Worm (Caenorhabditis elegans): ENCODE data around the gene srg-45.

srg-45 gene

ce11 chrV:12303453-12304077 lies 3.7 kb upstream of the srg-45 start (continued):
- TF ChIP-seq let-526 (GFP tag; IDR thresholded peaks at IDR 0.05) (peak; percentile 97), chd-7 (tag; optimal IDR thresholded peaks at IDR 0.05) (peak; percentile 100), B0336.3 (GFP tag; IDR thresholded peaks at IDR 0.05) (peak; percentile 99), madf-3 (GFP tag; IDR thresholded peaks at IDR 0.05) (peak; percentile 95), ama-1 (optimal IDR thresholded peaks at IDR 0.05) (peak; percentile 69), ama-1 (GFP tag; optimal IDR thresholded peaks at IDR 0.05) (peak; percentile 95 to 96), hlh-12 (tag; optimal IDR thresholded peaks at IDR 0.05) (peak; percentile 92), die-1 (tag; optimal IDR thresholded peaks at IDR 0.05) (peak; percentile 99), bed-1 (GFP tag; IDR thresholded peaks at IDR 0.05) (peak; percentile 100), ztf-28 (GFP tag; IDR thresholded peaks at IDR 0.05) (peak; percentile 97), repo-1 (tag; optimal IDR thresholded peaks at IDR 0.05) (peak; percentile 99), lsy-27 (tag; optimal IDR thresholded peaks at IDR 0.05; ENCODE audit: borderline replicate concordance, insufficient read depth) (peak; percentile 91), tlf-1 (GFP tag; optimal IDR thresholded peaks at IDR 0.05) (peak; percentile 95), snpc-3.4 (tag; optimal IDR thresholded peaks at IDR 0.05) (peak; percentile 91), hmg-20 (GFP tag; IDR thresholded peaks at IDR 0.05) (peak; percentile 96), egl-18 (GFP tag; IDR thresholded peaks at IDR 0.05) (peak; percentile 99), rpc-1 (optimal IDR thresholded peaks at IDR 0.05) (peak; percentile 100), rpc-1 (tag; optimal IDR thresholded peaks at IDR 0.05) (peak; percentile 100), aptf-3 (GFP tag; IDR thresholded peaks at IDR 0.05) (peak; percentile 99), T26A5.8 (tag; optimal IDR thresholded peaks at IDR 0.05) (peak; percentile 100), zim-3 (tag; optimal IDR thresholded peaks at IDR 0.05) (peak; percentile 99), K12H6.12 (tag; optimal IDR thresholded peaks at IDR 0.05) (peak; percentile 91), madf-10 (tag; optimal IDR thresholded peaks at IDR 0.05) (peak; percentile 93), bed-2 (GFP tag; IDR thresholded peaks at IDR 0.05) (peak; percentile 96), unc-130 (GFP tag; optimal IDR thresholded peaks at IDR 0.05) (peak; percentile 85), Y53F4B.3 (GFP tag; IDR thresholded peaks at IDR 0.05) (peak; percentile 90), sea-2 (GFP tag; IDR thresholded peaks at IDR 0.05) (peak; percentile 99), Y67H2A.10 (GFP tag; conservative IDR thresholded peaks at IDR 0.05) (peak; percentile 87), rcor-1 (GFP tag; IDR thresholded peaks at IDR 0.05) (peak; percentile 98), hrde-1 (tag; optimal IDR thresholded peaks at IDR 0.05; ENCODE audit: borderline replicate concordance) (peak; percentile 98), unc-62 (GFP tag; optimal IDR thresholded peaks at IDR 0.05) (no peak), C06A6.2 (GFP tag; conservative IDR thresholded peaks at IDR 0.05) (peak; percentile 94), ccch-3 (GFP tag; optimal IDR thresholded peaks at IDR 0.05) (peak; percentile 98), B0261.1 (tag; optimal IDR thresholded peaks at IDR 0.05) (peak; percentile 99), attf-5 (GFP tag; optimal IDR thresholded peaks at IDR 0.05) (peak; percentile 97), zfh-2 (GFP tag; conservative IDR thresholded peaks at IDR 0.05) (peak; percentile 99), aptf-2 (GFP tag; conservative IDR thresholded peaks at IDR 0.05) (peak; percentile 85), F10E7.11 (tag; optimal IDR thresholded peaks at IDR 0.05) (peak; percentile 100), cebp-1 (GFP tag; IDR thresholded peaks at IDR 0.05) (peak; percentile 87), cebp-1 (tag; optimal IDR thresholded peaks at IDR 0.05) (peak; percentile 94), madf-6 (GFP tag; IDR thresholded peaks at IDR 0.05) (peak; percentile 92), lin-35 (GFP tag; optimal IDR thresholded peaks at IDR 0.05) (peak; percentile 13 to 79 (median 70)), ZK185.1 (tag; optimal IDR thresholded peaks at IDR 0.05; ENCODE audit: poor library complexity, severe bottlenecking) (peak; percentile 96), let-607 (tag; optimal IDR thresholded peaks at IDR 0.05) (peak; percentile 84 to 90), nfyb-1 (GFP tag; IDR thresholded peaks at IDR 0.05) (peak; percentile 99), attf-3 (GFP tag; conservative IDR thresholded peaks at IDR 0.05) (peak; percentile 84), C17E4.6 (GFP tag; IDR thresholded peaks at IDR 0.05) (peak; percentile 96), rec-8 (tag; optimal IDR thresholded peaks at IDR 0.05) (peak; percentile 96 to 99)

All from whole organism, young adult.